Worm (Caenorhabditis elegans): Measurements from ENCODE around the gene cyk-3.
A peak's percentile ranks its signal among the peaks of the same experiment; 100 is the strongest.

DNA sequence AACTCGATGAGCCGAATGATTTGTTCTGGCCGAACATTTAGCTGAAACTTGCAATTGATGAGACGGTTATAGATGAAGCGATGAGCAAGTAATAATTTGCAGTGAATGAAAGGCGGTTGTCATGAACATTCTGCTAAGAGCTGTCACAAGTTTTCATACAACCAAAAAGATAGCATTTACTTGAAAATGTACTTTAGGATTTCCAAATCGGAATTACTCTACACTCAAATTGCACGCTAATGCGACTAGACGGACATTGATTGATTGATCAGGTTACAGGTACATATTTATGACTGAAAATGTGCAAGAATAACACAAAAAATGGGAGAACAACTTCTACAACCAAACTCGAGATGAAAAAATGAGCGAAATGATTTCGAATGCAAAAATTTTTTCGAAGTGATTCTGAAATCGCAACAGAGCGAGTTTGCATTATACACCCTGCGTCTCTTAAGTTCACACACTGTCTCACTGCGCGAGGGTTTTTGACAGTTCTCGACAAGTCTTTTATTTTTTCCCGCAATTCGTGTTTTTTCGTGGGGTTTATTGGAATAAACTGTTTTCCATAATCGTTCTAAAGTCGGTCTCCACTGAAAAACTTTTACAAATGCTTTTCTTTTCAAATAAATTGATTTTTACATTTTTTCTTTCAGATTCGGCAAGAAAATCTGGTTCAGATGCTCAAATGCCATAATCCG lies at the start of gene cyk-3, which contains the start of gene npp-10:
- TF ChIP-seq ztf-11 (tag; optimal IDR thresholded peaks at IDR 0.05) = no peak
- TF ChIP-seq elt-3 (tag; optimal IDR thresholded peaks at IDR 0.05) = peak in 1 of 6 experiments; percentile 13
- TF ChIP-seq lin-15B (tag; optimal IDR thresholded peaks at IDR 0.05) = peak; percentile 61
- TF ChIP-seq ztf-4 (tag; optimal IDR thresholded peaks at IDR 0.05) = no peak
- peak; percentile 58 for TF ChIP-seq snu-23 (GFP tag; optimal IDR thresholded peaks at IDR 0.05)
- no peak for TF ChIP-seq skn-1 (tag; optimal IDR thresholded peaks at IDR 0.05)
- no peak for TF ChIP-seq nhr-237 (tag; optimal IDR thresholded peaks at IDR 0.05)
- TF ChIP-seq ceh-82 (tag; optimal IDR thresholded peaks at IDR 0.05) = peak in 1 of 3 experiments; percentile 42
- TF ChIP-seq nhr-76 (tag; optimal IDR thresholded peaks at IDR 0.05) = no peak
